Worm (Caenorhabditis elegans): ENCODE measurements around the gene K02A6.4.
A peak's percentile ranks its signal among the peaks of the same experiment; 100 is the strongest.

K02A6.4 gene

ce11 chrX:8229221-8229620 lies 10.7 kb upstream of the K02A6.4 start:
- no peak for TF ChIP-seq flt-1 (GFP tag; IDR thresholded peaks at IDR 0.05)

- no peak for TF ChIP-seq aly-1 (tag; optimal IDR thresholded peaks at IDR 0.05)
- TF ChIP-seq ceh-36 (tag; optimal IDR thresholded peaks at IDR 0.05) = no peak
- TF ChIP-seq B0310.2 (tag; optimal IDR thresholded peaks at IDR 0.05) = no peak
- no peak for TF ChIP-seq sea-1 (GFP tag; conservative IDR thresholded peaks at IDR 0.05)
- no peak for TF ChIP-seq scrt-1 (GFP tag; IDR thresholded peaks at IDR 0.05)
- TF ChIP-seq hmg-4 (GFP tag; optimal IDR thresholded peaks at IDR 0.05) = no peak
- TF ChIP-seq F13C5.2 (tag; optimal IDR thresholded peaks at IDR 0.05) = no peak
- TF ChIP-seq tra-4 (tag; optimal IDR thresholded peaks at IDR 0.05) = no peak
- TF ChIP-seq hnd-1 (tag; optimal IDR thresholded peaks at IDR 0.05) = no peak
- TF ChIP-seq ama-1 (optimal IDR thresholded peaks at IDR 0.05) = no peak
- no peak for TF ChIP-seq tbx-11 (GFP tag; IDR thresholded peaks at IDR 0.05)
- no peak for TF ChIP-seq tbx-37 (GFP tag; conservative IDR thresholded peaks at IDR 0.05)
- no peak for TF ChIP-seq pes-1 (GFP tag; IDR thresholded peaks at IDR 0.05)
- no peak for TF ChIP-seq flt-1 (GFP tag; IDR thresholded peaks at IDR 0.05)
- no peak for TF ChIP-seq ets-7 (tag; optimal IDR thresholded peaks at IDR 0.05)
- TF ChIP-seq hmbx-1 (tag; optimal IDR thresholded peaks at IDR 0.05) = no peak
- no peak for TF ChIP-seq ceh-13 (GFP tag; optimal IDR thresholded peaks at IDR 0.05)
Observed at ce11 chrX:8224916-8225315, 6.4 kb upstream of the K02A6.4 start, which contains the start of gene K02A6.2. Gene K02A6.2, minus strand, starts transcription at chrX:8225016.

- TF ChIP-seq B0310.2 (tag; optimal IDR thresholded peaks at IDR 0.05) (no peak), tbx-37 (GFP tag; conservative IDR thresholded peaks at IDR 0.05) (no peak), pes-1 (GFP tag; IDR thresholded peaks at IDR 0.05) (no peak), hmg-4 (GFP tag; optimal IDR thresholded peaks at IDR 0.05) (no peak), ets-7 (tag; optimal IDR thresholded peaks at IDR 0.05) (no peak), ama-1 (optimal IDR thresholded peaks at IDR 0.05) (no peak), ceh-36 (tag; optimal IDR thresholded peaks at IDR 0.05) (no peak), tbx-11 (GFP tag; IDR thresholded peaks at IDR 0.05) (no peak), hmbx-1 (tag; optimal IDR thresholded peaks at IDR 0.05) (no peak), ceh-13 (GFP tag; optimal IDR thresholded peaks at IDR 0.05) (no peak), scrt-1 (GFP tag; IDR thresholded peaks at IDR 0.05) (no peak), aly-1 (tag; optimal IDR thresholded peaks at IDR 0.05) (no peak), sea-1 (GFP tag; conservative IDR thresholded peaks at IDR 0.05) (no peak)
Observed at ce11 chrX:8219428-8219827, 875 bp upstream of the K02A6.4 start, which contains the start of gene K02A6.1. Gene K02A6.1, plus strand, starts transcription at chrX:8219728.

ce11 chrX:8216957-8217356 lies 1.6 kb downstream of the K02A6.4 start:
- no peak for TF ChIP-seq flt-1 (GFP tag; IDR thresholded peaks at IDR 0.05)
- no peak for TF ChIP-seq aly-1 (tag; optimal IDR thresholded peaks at IDR 0.05)
- no peak for TF ChIP-seq hnd-1 (tag; optimal IDR thresholded peaks at IDR 0.05)
- TF ChIP-seq B0310.2 (tag; optimal IDR thresholded peaks at IDR 0.05) = no peak
- no peak for TF ChIP-seq hmbx-1 (tag; optimal IDR thresholded peaks at IDR 0.05)
- no peak for TF ChIP-seq tbx-11 (GFP tag; IDR thresholded peaks at IDR 0.05)

- no peak for TF ChIP-seq ceh-13 (GFP tag; optimal IDR thresholded peaks at IDR 0.05)
- no peak for TF ChIP-seq F13C5.2 (tag; optimal IDR thresholded peaks at IDR 0.05)
- no peak for TF ChIP-seq tra-4 (tag; optimal IDR thresholded peaks at IDR 0.05)
- TF ChIP-seq sea-1 (GFP tag; conservative IDR thresholded peaks at IDR 0.05) = no peak
- no peak for TF ChIP-seq pes-1 (GFP tag; IDR thresholded peaks at IDR 0.05)
- TF ChIP-seq hmg-4 (GFP tag; optimal IDR thresholded peaks at IDR 0.05) = no peak
Observed at ce11 chrX:8214424-8215115, 4.0 kb downstream of the K02A6.4 start, which contains the start of gene C47D2.1. Gene C47D2.1, plus strand, starts transcription at chrX:8215065.

- no peak for TF ChIP-seq scrt-1 (GFP tag; IDR thresholded peaks at IDR 0.05)
- no peak for TF ChIP-seq F13C5.2 (tag; optimal IDR thresholded peaks at IDR 0.05)
- TF ChIP-seq flt-1 (GFP tag; IDR thresholded peaks at IDR 0.05) = no peak
- TF ChIP-seq B0310.2 (tag; optimal IDR thresholded peaks at IDR 0.05) = no peak
- no peak for TF ChIP-seq hmbx-1 (tag; optimal IDR thresholded peaks at IDR 0.05)
- no peak for TF ChIP-seq hnd-1 (tag; optimal IDR thresholded peaks at IDR 0.05)
- no peak for TF ChIP-seq ets-7 (tag; optimal IDR thresholded peaks at IDR 0.05)
- TF ChIP-seq ama-1 (optimal IDR thresholded peaks at IDR 0.05) = no peak
Observed at ce11 chrX:8210999-8211398, 7.6 kb downstream of the K02A6.4 start, which contains the start of gene cdd-1. Gene cdd-1, minus strand, starts transcription at chrX:8211149.

ce11 chrX:8205919-8206318 lies 12.6 kb downstream of the K02A6.4 start:
- TF ChIP-seq B0310.2 (tag; optimal IDR thresholded peaks at IDR 0.05) (no peak), F13C5.2 (tag; optimal IDR thresholded peaks at IDR 0.05) (peak; percentile 29), tra-4 (tag; optimal IDR thresholded peaks at IDR 0.05) (no peak)

- TF ChIP-seq ceh-36 (tag; optimal IDR thresholded peaks at IDR 0.05) = no peak
- no peak for TF ChIP-seq flt-1 (GFP tag; IDR thresholded peaks at IDR 0.05)
- no peak for TF ChIP-seq B0310.2 (tag; optimal IDR thresholded peaks at IDR 0.05)
- no peak for TF ChIP-seq tbx-37 (GFP tag; conservative IDR thresholded peaks at IDR 0.05)
- TF ChIP-seq tra-4 (tag; optimal IDR thresholded peaks at IDR 0.05) = no peak
- TF ChIP-seq pes-1 (GFP tag; IDR thresholded peaks at IDR 0.05) = no peak
- no peak for TF ChIP-seq hmg-4 (GFP tag; optimal IDR thresholded peaks at IDR 0.05)
- no peak for TF ChIP-seq aly-1 (tag; optimal IDR thresholded peaks at IDR 0.05)
- TF ChIP-seq sea-1 (GFP tag; conservative IDR thresholded peaks at IDR 0.05) = no peak
Observed at ce11 chrX:8204475-8204874, 14.1 kb downstream of the K02A6.4 start.
